Worm (Caenorhabditis elegans) whole organism, mixed stage, embryonic: ENCODE measurements around the gene Y13C8A.1.

Experiments
- ceh-43 ChIP-seq: fragments of 200-800 bp; sonication (Bioruptor generic); optimal IDR thresholded peaks from 2 replicates; lab custom pipeline; 2018; ENCODE audit warnings: mild to moderate bottlenecking, missing genetic modification characterization, moderate library complexity, missing compliant biosample characterization
- elt-3 ChIP-seq: fragments of 150-350 bp; optimal IDR thresholded peaks from 2 replicates; lab custom pipeline; 2014; ENCODE audit warnings: missing biosample characterization, missing genetic modification characterization
- lin-13 ChIP-seq: fragments of 150-350 bp; optimal IDR thresholded peaks from 2 replicates; lab custom pipeline; 2014; ENCODE audit warnings: missing biosample characterization, missing genetic modification characterization
- lin-32 ChIP-seq: fragments of 200-800 bp; sonication (Bioruptor generic); optimal IDR thresholded peaks from 2 replicates; lab custom pipeline; 2018; ENCODE audit warnings: mild to moderate bottlenecking, missing genetic modification characterization, missing compliant biosample characterization
- mab-5 ChIP-seq: fragments of 150-350 bp; optimal IDR thresholded peaks from 2 replicates; lab custom pipeline; 2014; ENCODE audit warnings: missing biosample characterization, missing genetic modification characterization
- nhr-76 ChIP-seq: sonication (generic microtip); optimal IDR thresholded peaks from 2 replicates; lab custom pipeline; 2017; ENCODE audit warnings: missing biosample characterization, missing genetic modification characterization
- sptf-1 ChIP-seq: sonication (generic microtip); optimal IDR thresholded peaks from 2 replicates; lab custom pipeline; 2017; ENCODE audit warnings: mild to moderate bottlenecking, missing genetic modification characterization, moderate library complexity, missing compliant biosample characterization
- unc-39 ChIP-seq: fragments of 150-350 bp; optimal IDR thresholded peaks from 2 replicates; lab custom pipeline; 2014; ENCODE audit warnings: missing biosample characterization, missing genetic modification characterization
- unc-62 ChIP-seq: fragments of 150-350 bp; optimal IDR thresholded peaks from 2 replicates; lab custom pipeline; 2014; ENCODE audit warnings: missing biosample characterization, missing genetic modification reagents, missing genetic modification characterization

DNA sequence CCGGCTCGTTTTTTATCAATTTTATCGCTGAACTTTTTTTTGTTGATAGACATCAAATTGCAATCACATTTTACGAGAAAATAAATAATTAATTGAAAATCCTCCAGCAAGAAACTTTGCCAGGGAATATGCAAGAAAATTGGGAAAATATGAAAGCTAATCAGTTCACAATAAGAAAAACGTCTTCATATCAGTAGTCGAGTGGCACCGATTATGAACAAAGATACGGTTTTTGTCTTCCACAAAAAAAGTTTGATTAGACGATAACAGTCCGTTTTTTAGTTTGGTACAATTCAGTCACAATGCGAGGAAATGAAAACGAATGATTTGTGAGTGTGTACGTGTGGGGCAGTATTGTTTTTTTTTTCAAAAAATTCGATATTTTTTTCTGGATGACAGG lies 18.5 kb upstream of the Y13C8A.1 start:
- TF ChIP-seq elt-3 (tag; lab: Kevin White, UChicago) (no peak), nhr-76 (tag; lab: Kevin White, UChicago) (no peak), mab-5 (tag; lab: Kevin White, UChicago) (no peak), ceh-43 (GFP tag; lab: Kevin White, UChicago) (no peak), unc-39 (tag; lab: Kevin White, UChicago) (no peak), lin-13 (tag; lab: Kevin White, UChicago) (no peak), unc-62 (no peak), lin-32 (no peak), sptf-1 (no peak)
